Fruit fly (Drosophila melanogaster) S2 (cell line): ENCODE results near the gene CG31800.

ENCODE experiments used
- CG8478 ChIP-seq: fragments of >200 bp; optimal IDR thresholded peaks from 2 replicates; lab custom pipeline; 2018
- CTCF ChIP-seq, 2 experiments: fragments of >200 bp; optimal IDR thresholded peaks; 2 replicates each; lab custom pipeline; 2018

CG31800 gene

dm6 chr2L:19034213-19034929, at the start of gene CG31800, which contains the start of gene mib2:
TSS of gene CG31800 (minus strand) at chr2L:19034576.
TSS of gene mib2 (plus strand) at chr2L:19034444.
- no peak for TF ChIP-seq CG8478 (lab: Kevin White, UChicago)
- TF ChIP-seq CTCF (optimal IDR thresholded peaks at IDR 0.05; lab: Kevin White, UChicago): no peak

- TF ChIP-seq CTCF (optimal IDR thresholded peaks at IDR 0.05; lab: Kevin White, UChicago): no peak
Observed at dm6 chr2L:19083320-19083764, 49.0 kb upstream of the CG31800 start.

- TF ChIP-seq CG8478 (lab: Kevin White, UChicago) (no peak), CTCF (optimal IDR thresholded peaks at IDR 0.05; lab: Kevin White, UChicago) (no peak)
Observed at dm6 chr2L:19079742-19080141, 45.4 kb upstream of the CG31800 start.

- TF ChIP-seq CG8478 (lab: Kevin White, UChicago): no peak
Observed at dm6 chr2L:19078928-19079327, 44.6 kb upstream of the CG31800 start, which contains the start of gene CG10700. TSS of gene CG10700 (minus strand) at chr2L:19079028.

- TF ChIP-seq CTCF (optimal IDR thresholded peaks at IDR 0.05; lab: Kevin White, UChicago): no peak
- TF ChIP-seq CG8478 (lab: Kevin White, UChicago): no peak
Observed at dm6 chr2L:19074099-19074828, 39.9 kb upstream of the CG31800 start, which contains the start of gene CG17572. TSS of gene CG17572 (minus strand) at chr2L:19074149.

dm6 chr2L:19071713-19072112, 37.3 kb upstream of the CG31800 start:
- TF ChIP-seq CG8478 (lab: Kevin White, UChicago) (no peak), CTCF (optimal IDR thresholded peaks at IDR 0.05; lab: Kevin White, UChicago) (no peak)

dm6 chr2L:19069548-19070145, 35.3 kb upstream of the CG31800 start, which contains the start of gene CG10702:
TSS of gene CG10702 (minus strand) at chr2L:19069851.
- TF ChIP-seq CG8478 (lab: Kevin White, UChicago): no peak
- TF ChIP-seq CTCF (optimal IDR thresholded peaks at IDR 0.05; lab: Kevin White, UChicago): no peak

- no peak for TF ChIP-seq CTCF (optimal IDR thresholded peaks at IDR 0.05; lab: Kevin White, UChicago)
- no peak for TF ChIP-seq CG8478 (lab: Kevin White, UChicago)
Observed at dm6 chr2L:19068393-19068792, 34.0 kb upstream of the CG31800 start.

- no peak for TF ChIP-seq CTCF (optimal IDR thresholded peaks at IDR 0.05; lab: Kevin White, UChicago)
- no peak for TF ChIP-seq CG8478 (lab: Kevin White, UChicago)
Observed at dm6 chr2L:19064706-19065105, 30.3 kb upstream of the CG31800 start, which contains the start of gene CG17343. TSS of gene CG17343 (plus strand) at chr2L:19064929.

- TF ChIP-seq CTCF (optimal IDR thresholded peaks at IDR 0.05; lab: Kevin White, UChicago): no peak
- TF ChIP-seq CG8478 (lab: Kevin White, UChicago): no peak
Observed at dm6 chr2L:19063090-19063692, 28.8 kb upstream of the CG31800 start, which contains the start of gene Dus4. TSS of gene Dus4 (plus strand) at chr2L:19063295.

dm6 chr2L:19058916-19059315, 24.5 kb upstream of the CG31800 start, which contains the start of gene Phlpp:
TSS of gene Phlpp (plus strand) at chr2L:19059129.
- TF ChIP-seq CTCF (optimal IDR thresholded peaks at IDR 0.05; lab: Kevin White, UChicago) (no peak), CG8478 (lab: Kevin White, UChicago) (no peak)

dm6 chr2L:19057799-19058198, 23.4 kb upstream of the CG31800 start:
- TF ChIP-seq CTCF (optimal IDR thresholded peaks at IDR 0.05; lab: Kevin White, UChicago) (no peak), CG8478 (lab: Kevin White, UChicago) (no peak)

- TF ChIP-seq CG8478 (lab: Kevin White, UChicago): no peak
- TF ChIP-seq CTCF (optimal IDR thresholded peaks at IDR 0.05; lab: Kevin White, UChicago): no peak
Observed at dm6 chr2L:19054516-19054887, 20.1 kb upstream of the CG31800 start.

- TF ChIP-seq CTCF (optimal IDR thresholded peaks at IDR 0.05; lab: Kevin White, UChicago) (no peak), CG8478 (lab: Kevin White, UChicago) (no peak)
Observed at dm6 chr2L:19053860-19054515, 19.6 kb upstream of the CG31800 start, which contains the start of gene CG10492. TSS of gene CG10492 (plus strand) at chr2L:19054078.
